Worm (Caenorhabditis elegans) whole organism, L4 larva: Measurements from ENCODE around the gene str-3.
A peak's percentile ranks its signal among the peaks of the same experiment; 100 is the strongest.

Source experiments
- D1046.2 ChIP-seq: fragments of 200-800 bp; sonication (Bioruptor generic); IDR thresholded peaks from 2 replicates; pipeline ENCODE4 v1.3.6; 2022; ENCODE audit warnings: missing genetic modification characterization, missing compliant biosample characterization
- F44E2.7 ChIP-seq: fragments of 200-800 bp; sonication (Bioruptor generic); IDR thresholded peaks from 2 replicates; pipeline ENCODE4 v2.1.2; 2022; ENCODE audit warnings: missing genetic modification characterization, missing compliant biosample characterization
- F49E8.2 ChIP-seq: sonication (generic microtip); optimal IDR thresholded peaks from 2 replicates; lab custom pipeline; 2016; ENCODE audit warnings: missing compliant biosample characterization, mild to moderate bottlenecking, missing genetic modification characterization, borderline replicate concordance
- R02D3.7 ChIP-seq: fragments of 150-350 bp; sonication (generic microtip); optimal IDR thresholded peaks from 3 replicates; lab custom pipeline; 2014; ENCODE audit warnings: missing biosample characterization, missing genetic modification characterization
- Y105C5A.15 ChIP-seq: fragments of 200-800 bp; sonication (Bioruptor generic); IDR thresholded peaks from 2 replicates; pipeline ENCODE4 v1.3.6; 2022; ENCODE audit warnings: missing genetic modification characterization, missing compliant biosample characterization
- Y5F2A.4 ChIP-seq: fragments of 200-800 bp; sonication (Bioruptor generic); optimal IDR thresholded peaks from 2 replicates; lab custom pipeline; 2018; ENCODE audit warnings: mild to moderate bottlenecking, missing genetic modification characterization, missing compliant biosample characterization
- ZK337.2 ChIP-seq: fragments of 200-800 bp; sonication (Bioruptor generic); IDR thresholded peaks from 2 replicates; pipeline ENCODE4 v1.3.6; 2022; ENCODE audit warnings: missing genetic modification reagents, missing genetic modification characterization, missing compliant biosample characterization
- ZK546.5 ChIP-seq, 2 experiments: sonication (generic microtip); optimal IDR thresholded peaks; 2 replicates each; lab custom pipeline; 2017; ENCODE audit warnings: missing biosample characterization in 2 of 2, missing genetic modification characterization in 2 of 2
- aha-1 ChIP-seq: fragments of 150-350 bp; peaks from one replicate; lab custom pipeline; 2014; ENCODE audit warnings: missing biosample characterization, missing genetic modification characterization
- arid-1 ChIP-seq: fragments of 200-800 bp; sonication (Bioruptor generic); conservative IDR thresholded peaks from 2 replicates; pipeline ENCODE4 v1.3.6; 2022; ENCODE audit warnings: missing genetic modification reagents, missing genetic modification characterization, missing compliant biosample characterization
- attf-4 ChIP-seq: sonication (generic microtip); optimal IDR thresholded peaks from 3 replicates; lab custom pipeline; 2017; ENCODE audit warnings: missing biosample characterization, missing genetic modification characterization
- ceh-28 ChIP-seq: fragments of 150-350 bp; optimal IDR thresholded peaks from 2 replicates; lab custom pipeline; 2014; ENCODE audit warnings: missing biosample characterization, missing genetic modification reagents, missing genetic modification characterization
- ctbp-1 ChIP-seq: fragments of 200-800 bp; sonication (Bioruptor generic); IDR thresholded peaks from 2 replicates; pipeline ENCODE4 v1.3.6; 2022; ENCODE audit warnings: missing genetic modification reagents, missing genetic modification characterization, missing compliant biosample characterization
- dmd-6 ChIP-seq: fragments of 200-800 bp; sonication (Bioruptor generic); IDR thresholded peaks from 2 replicates; pipeline ENCODE4 v1.3.6; 2022; ENCODE audit warnings: missing genetic modification reagents, missing genetic modification characterization, missing compliant biosample characterization
- dmd-8 ChIP-seq: fragments of 200-800 bp; sonication (Bioruptor generic); IDR thresholded peaks from 2 replicates; pipeline ENCODE4 v1.3.6; 2022; ENCODE audit warnings: missing genetic modification characterization, missing compliant biosample characterization
- dpl-1 ChIP-seq: fragments of 150-350 bp; optimal IDR thresholded peaks from 2 replicates; lab custom pipeline; 2014; ENCODE audit warnings: missing biosample characterization, missing genetic modification reagents, missing genetic modification characterization
- dve-1 ChIP-seq: sonication (generic microtip); optimal IDR thresholded peaks from 2 replicates; lab custom pipeline; 2017; ENCODE audit warnings: antibody characterized with exemption, mild to moderate bottlenecking, missing genetic modification characterization, missing compliant biosample characterization; ENCODE audit not compliant: insufficient read depth
- egl-27 ChIP-seq: sonication (generic microtip); optimal IDR thresholded peaks from 3 replicates; lab custom pipeline; 2017; ENCODE audit warnings: missing biosample characterization, missing genetic modification reagents, missing genetic modification characterization
- egl-43 ChIP-seq: fragments of 200-800 bp; sonication (Bioruptor generic); IDR thresholded peaks from 2 replicates; pipeline ENCODE4 v1.3.6; 2022; ENCODE audit warnings: missing genetic modification reagents, missing genetic modification characterization, missing compliant biosample characterization
- fos-1 ChIP-seq: fragments of 150-350 bp; optimal IDR thresholded peaks from 2 replicates; lab custom pipeline; 2014; ENCODE audit warnings: missing biosample characterization, missing genetic modification characterization
- hif-1 ChIP-seq, 2 experiments: sonication (generic microtip); optimal IDR thresholded peaks; 2 replicates each; lab custom pipeline; 2016 to 2017; ENCODE audit warnings: missing compliant biosample characterization in 2 of 2, missing genetic modification characterization in 2 of 2, missing genetic modification reagents in 2 of 2, missing genotype in 2 of 2, mild to moderate bottlenecking in 1 of 2
- hlh-11 ChIP-seq: fragments of 200-800 bp; sonication (Bioruptor generic); optimal IDR thresholded peaks from 2 replicates; lab custom pipeline; 2018; ENCODE audit warnings: mild to moderate bottlenecking, missing genetic modification characterization, missing compliant biosample characterization
- hlh-30 ChIP-seq: sonication (generic microtip); optimal IDR thresholded peaks from 2 replicates; lab custom pipeline; 2017; ENCODE audit warnings: antibody characterized with exemption, mild to moderate bottlenecking, missing genetic modification characterization, missing compliant biosample characterization; ENCODE audit not compliant: insufficient read depth
- hmg-1.1 ChIP-seq: fragments of 200-800 bp; sonication (Bioruptor generic); IDR thresholded peaks from 2 replicates; pipeline ENCODE4 v1.3.6; 2022; ENCODE audit warnings: missing genetic modification reagents, missing genetic modification characterization, missing compliant biosample characterization
- lsy-2 ChIP-seq, 2 experiments: fragments of 150-350 bp in 1 of 2; sonication (generic microtip) in 1 of 2; optimal IDR thresholded peaks; 2 replicates each; lab custom pipeline; 2014 to 2017; ENCODE audit warnings: missing biosample characterization in 2 of 2, missing genetic modification characterization in 2 of 2
- madf-5 ChIP-seq, 2 experiments: fragments of 200-800 bp; sonication (Bioruptor generic); IDR thresholded peaks; 2 replicates each; pipeline ENCODE4 v1.3.6; 2022; ENCODE audit warnings: missing compliant biosample characterization in 2 of 2, missing genetic modification characterization in 2 of 2
- mdl-1 ChIP-seq, 2 experiments: fragments of 150-350 bp in 1 of 2; sonication (generic microtip) in 1 of 2; optimal IDR thresholded peaks; 2 replicates each; lab custom pipeline; 2014 to 2017; ENCODE audit warnings: missing biosample characterization in 2 of 2, missing genetic modification characterization in 2 of 2
- mxl-3 ChIP-seq: fragments of 200-800 bp; sonication (Bioruptor generic); optimal IDR thresholded peaks from 2 replicates; lab custom pipeline; 2018; ENCODE audit warnings: mild to moderate bottlenecking, missing genetic modification characterization, missing compliant biosample characterization
- nhr-102 ChIP-seq: sonication (generic microtip); optimal IDR thresholded peaks from 2 replicates; lab custom pipeline; 2016; ENCODE audit warnings: mild to moderate bottlenecking, missing genetic modification characterization, moderate library complexity, missing compliant biosample characterization
- nhr-28 ChIP-seq: fragments of 150-350 bp; optimal IDR thresholded peaks from 2 replicates; lab custom pipeline; 2014; ENCODE audit warnings: missing biosample characterization, missing genetic modification characterization
- nhr-41 ChIP-seq: fragments of 200-800 bp; sonication (Bioruptor generic); IDR thresholded peaks from 2 replicates; pipeline ENCODE4 v1.3.6; 2022; ENCODE audit warnings: missing genetic modification reagents, missing genetic modification characterization, missing compliant biosample characterization
- nhr-48 ChIP-seq: sonication (generic microtip); optimal IDR thresholded peaks from 2 replicates; lab custom pipeline; 2016; ENCODE audit warnings: mild to moderate bottlenecking, missing genetic modification characterization, missing compliant biosample characterization
- nhr-77 ChIP-seq: fragments of 150-350 bp; optimal IDR thresholded peaks from 2 replicates; lab custom pipeline; 2014; ENCODE audit warnings: missing biosample characterization, missing genetic modification characterization
- php-3 ChIP-seq: fragments of 200-800 bp; sonication (Bioruptor generic); IDR thresholded peaks from 2 replicates; pipeline ENCODE4 v1.3.6; 2022; ENCODE audit warnings: missing genetic modification reagents, missing genetic modification characterization, missing compliant biosample characterization
- rbr-2 ChIP-seq: sonication (generic microtip); optimal IDR thresholded peaks from 2 replicates; lab custom pipeline; 2016; ENCODE audit warnings: missing genotype, missing genetic modification characterization, missing compliant biosample characterization
- saeg-2 ChIP-seq: fragments of 200-800 bp; sonication (Bioruptor generic); IDR thresholded peaks from 2 replicates; pipeline ENCODE4 v1.3.6; 2022; ENCODE audit warnings: missing genetic modification reagents, missing genetic modification characterization, missing compliant biosample characterization
- sdz-12 ChIP-seq: fragments of 200-800 bp; sonication (Bioruptor generic); optimal IDR thresholded peaks from 2 replicates; lab custom pipeline; 2018; ENCODE audit warnings: mild to moderate bottlenecking, missing genetic modification characterization, missing compliant biosample characterization
- skn-1 ChIP-seq: fragments of 150-350 bp; optimal IDR thresholded peaks from 2 replicates; lab custom pipeline; 2014; ENCODE audit warnings: missing biosample characterization, missing genetic modification characterization
- snpc-1.2 ChIP-seq: fragments of 200-800 bp; sonication (Bioruptor generic); IDR thresholded peaks from 2 replicates; pipeline ENCODE4 v1.3.6; 2022; ENCODE audit warnings: missing genetic modification reagents, missing genetic modification characterization, missing compliant biosample characterization
- spr-1 ChIP-seq: sonication (generic microtip); optimal IDR thresholded peaks from 2 replicates; lab custom pipeline; 2016; ENCODE audit warnings: mild to moderate bottlenecking, missing genetic modification characterization, missing compliant biosample characterization
- spr-3 ChIP-seq: fragments of 200-800 bp; sonication (Bioruptor generic); optimal IDR thresholded peaks from 2 replicates; lab custom pipeline; 2018; ENCODE audit warnings: mild to moderate bottlenecking, missing genetic modification characterization, missing compliant biosample characterization
- unc-39 ChIP-seq: sonication (generic microtip); optimal IDR thresholded peaks from 2 replicates; lab custom pipeline; 2017; ENCODE audit warnings: missing biosample characterization, missing genetic modification characterization
- zfp-3 ChIP-seq: fragments of 200-800 bp; sonication (Bioruptor generic); conservative IDR thresholded peaks from 2 replicates; pipeline ENCODE4 v1.3.6; 2022; ENCODE audit warnings: missing genetic modification reagents, missing genetic modification characterization, missing compliant biosample characterization
- zip-2 ChIP-seq: fragments of 150-350 bp; optimal IDR thresholded peaks from 2 replicates; lab custom pipeline; 2014; ENCODE audit warnings: missing biosample characterization, missing genetic modification characterization
- ztf-7 ChIP-seq: fragments of 150-350 bp; optimal IDR thresholded peaks from 2 replicates; lab custom pipeline; 2014; ENCODE audit warnings: missing biosample characterization, missing genetic modification characterization

Gene str-3

DNA sequence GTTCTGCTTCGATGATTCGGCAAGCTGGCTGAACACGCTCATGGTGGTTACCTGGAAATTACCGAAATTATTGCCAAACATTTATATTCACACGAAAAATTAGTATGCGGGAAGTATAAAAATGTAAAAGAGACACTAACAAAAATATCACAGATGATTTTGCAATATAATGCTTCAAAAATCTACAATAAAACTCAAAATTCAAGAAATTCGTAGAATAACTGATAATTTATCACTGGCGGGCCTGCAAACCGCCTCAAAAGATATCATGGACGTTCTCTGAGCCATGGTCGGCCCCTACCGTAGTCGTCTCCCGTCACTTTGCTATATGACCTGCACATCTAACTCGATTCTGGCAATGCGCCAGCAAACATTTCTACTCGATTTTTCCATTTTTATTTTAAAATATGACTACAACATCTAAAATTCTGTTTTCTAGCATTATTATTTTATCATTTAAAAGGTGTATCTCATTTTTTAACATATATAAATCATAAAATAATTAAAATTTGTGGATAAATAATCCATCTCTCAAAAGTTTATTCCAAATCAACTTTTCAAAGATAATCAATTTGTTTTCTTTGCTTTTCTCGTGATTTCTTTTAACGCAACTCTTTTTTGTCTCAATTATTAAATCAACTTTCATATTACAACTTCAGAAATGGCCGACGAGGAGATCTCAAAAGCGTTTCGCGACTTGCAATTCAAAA lies 49.4 kb upstream of the str-3 start, which contains the start of the genes F01G4.6 and pfd-1 (continued):
- no peak for TF ChIP-seq skn-1 (tag; lab: Kevin White, UChicago)
- TF ChIP-seq nhr-41 (GFP tag; lab: Robert Waterston, UW): no peak
- TF ChIP-seq hlh-30 (tag; lab: Kevin White, UChicago): peak; percentile 89
- TF ChIP-seq spr-3: no peak
- TF ChIP-seq zfp-3 (GFP tag; lab: Robert Waterston, UW): peak; percentile 65
- TF ChIP-seq attf-4 (tag; lab: Kevin White, UChicago): no peak
- TF ChIP-seq R02D3.7 (tag; lab: Kevin White, UChicago): no peak
- no peak for TF ChIP-seq egl-27 (tag; lab: Kevin White, UChicago)
- peak; percentile 91 for TF ChIP-seq rbr-2
- peak; percentile 91 for TF ChIP-seq arid-1 (GFP tag; lab: Robert Waterston, UW)

DNA sequence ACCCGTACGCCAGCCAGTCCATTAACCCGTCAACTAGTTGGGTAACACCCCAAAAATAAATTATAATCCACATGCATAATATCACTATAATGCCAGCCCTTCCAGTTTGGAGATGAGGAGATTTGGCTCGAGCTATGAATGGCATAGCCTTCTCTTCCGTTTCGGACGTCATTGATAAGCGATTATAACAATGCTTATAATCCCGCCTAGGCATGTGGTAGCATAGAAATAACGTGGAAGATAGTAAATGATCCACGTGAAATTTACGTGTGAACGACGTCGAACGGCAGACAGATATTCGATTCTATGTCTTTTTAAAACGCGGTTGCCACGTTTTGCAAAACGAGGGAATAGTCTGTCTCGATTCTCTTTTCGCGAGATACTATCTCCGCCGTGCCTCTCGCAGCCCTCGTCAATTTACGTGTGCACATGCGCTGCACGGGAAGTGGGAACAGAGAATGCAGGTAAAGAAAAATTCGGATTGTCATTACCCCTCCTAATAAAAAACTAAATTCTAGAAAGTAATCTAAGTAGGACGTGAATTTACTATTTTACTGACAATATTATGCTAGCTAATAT lies 48.7 kb upstream of the str-3 start:
- TF ChIP-seq D1046.2 (no peak), hlh-30 (tag; lab: Kevin White, UChicago) (peak; percentile 49), mdl-1 (tag; optimal IDR thresholded peaks at IDR 0.05; lab: Kevin White, UChicago) (peak in 1 of 2 experiments; percentile 50), hlh-11 (tag; lab: Kevin White, UChicago) (peak; percentile 49), ctbp-1 (no peak), dve-1 (tag; lab: Kevin White, UChicago) (peak; percentile 16), aha-1 (tag; lab: Kevin White, UChicago) (peak; percentile 8), dpl-1 (GFP tag; lab: Kevin White, UChicago) (peak; percentile 17), Y105C5A.15 (GFP tag; lab: Robert Waterston, UW) (no peak), php-3 (peak; percentile 38; the same call in 1 of the 2 replicates), mxl-3 (peak; percentile 84), snpc-1.2 (0 out of 2 replicates have a peak, but pooled peaks have one; percentile 10), dmd-6 (GFP tag; lab: Robert Waterston, UW) (peak; percentile 59), spr-1 (tag; lab: Kevin White, UChicago) (no peak), nhr-28 (tag; lab: Kevin White, UChicago) (peak; percentile 4), lsy-2 (tag; optimal IDR thresholded peaks at IDR 0.05; lab: Kevin White, UChicago) (peak in 1 of 2 experiments; percentile 40), fos-1 (tag; lab: Kevin White, UChicago) (no peak)

ce11 chrIV:11146962-11147470 lies 46.8 kb upstream of the str-3 start, which contains the start of gene pigq-1:
Gene pigq-1, minus strand, starts transcription at chrIV:11147247.
- TF ChIP-seq mdl-1 (tag; optimal IDR thresholded peaks at IDR 0.05; lab: Kevin White, UChicago) (no peak), nhr-48 (tag; lab: Kevin White, UChicago) (peak; percentile 40), ceh-28 (tag; lab: Kevin White, UChicago) (no peak), ZK546.5 (tag; optimal IDR thresholded peaks at IDR 0.05; lab: Kevin White, UChicago) (no peak), dmd-8 (GFP tag; lab: Robert Waterston, UW) (no peak), R02D3.7 (tag; lab: Kevin White, UChicago) (no peak), nhr-77 (tag; lab: Kevin White, UChicago) (no peak), zip-2 (tag; lab: Kevin White, UChicago) (peak; percentile 6), hif-1 (tag; optimal IDR thresholded peaks at IDR 0.05; lab: Kevin White, UChicago) (no peak), attf-4 (tag; lab: Kevin White, UChicago) (no peak), nhr-28 (tag; lab: Kevin White, UChicago) (no peak), hmg-1.1 (no peak), nhr-102 (tag; lab: Kevin White, UChicago) (peak; percentile 77), F44E2.7 (GFP tag; lab: Robert Waterston, UW) (no peak), Y5F2A.4 (no peak), ZK337.2 (GFP tag; lab: Robert Waterston, UW) (no peak), saeg-2 (GFP tag; lab: Robert Waterston, UW) (no peak), ztf-7 (tag; lab: Kevin White, UChicago) (no peak), F49E8.2 (tag; lab: Kevin White, UChicago) (peak; percentile 40), sdz-12 (GFP tag; lab: Kevin White, UChicago) (no peak), dmd-6 (GFP tag; lab: Robert Waterston, UW) (no peak), madf-5 (GFP tag; IDR thresholded peaks at IDR 0.05; lab: Robert Waterston, UW) (0 out of 4 replicates have a peak, but pooled peaks of 1 of the 2 experiments have one; percentile 24), arid-1 (GFP tag; lab: Robert Waterston, UW) (no peak), unc-39 (tag; lab: Kevin White, UChicago) (no peak), egl-43 (no peak), aha-1 (tag; lab: Kevin White, UChicago) (no peak)
